Worm (Caenorhabditis elegans) whole organism, L4/young adult: ENCODE results near the gene F59A1.16.

Experiments
- W03F9.2 ChIP-seq: fragments of 150-350 bp; optimal IDR thresholded peaks from 2 replicates; lab custom pipeline; 2014; ENCODE audit warnings: missing biosample characterization, missing genetic modification characterization
- dao-5 ChIP-seq: sonication (generic microtip); optimal IDR thresholded peaks from 2 replicates; lab custom pipeline; 2016; ENCODE audit warnings: missing genotype, missing genetic modification characterization, moderate library complexity, missing compliant biosample characterization
- him-1 ChIP-seq: sonication (generic microtip); optimal IDR thresholded peaks from 2 replicates; lab custom pipeline; 2016; ENCODE audit warnings: missing genotype, missing genetic modification reagents, missing genetic modification characterization, missing compliant biosample characterization

DNA sequence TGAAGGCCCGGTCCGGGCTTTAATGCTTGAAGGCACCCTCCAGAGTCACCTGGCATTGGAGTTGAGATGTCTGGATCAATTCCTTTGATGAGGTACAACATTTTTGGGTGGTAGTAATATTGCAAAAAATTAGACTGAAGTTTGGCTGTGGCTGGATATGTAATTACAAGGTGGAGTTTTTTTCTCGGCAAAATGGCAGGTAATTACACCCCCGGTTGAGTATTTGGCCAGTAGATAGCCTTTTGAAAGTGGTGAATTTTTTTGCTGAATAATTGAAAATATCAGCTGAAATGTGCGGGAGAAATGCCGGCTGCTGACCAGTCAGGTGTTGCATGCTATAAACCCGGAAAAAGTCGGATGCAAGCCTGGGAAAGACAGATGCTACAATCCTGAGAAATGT is 14.3 kb upstream of the F59A1.16 start, which contains the start of gene Y26G10.4:
- no peak for TF ChIP-seq him-1
- TF ChIP-seq W03F9.2 (tag; lab: Kevin White, UChicago): no peak
- TF ChIP-seq dao-5 (tag; lab: Kevin White, UChicago): no peak
